Worm (Caenorhabditis elegans) whole organism, late embryonic: Measurements from ENCODE around the gene Y58A7A.4.

Source experiments
- ama-1 ChIP-seq: fragments of 150-350 bp; optimal IDR thresholded peaks from 2 replicates; lab custom pipeline; 2014
- ceh-22 ChIP-seq: sonication (generic microtip); optimal IDR thresholded peaks from 2 replicates; lab custom pipeline; 2017; ENCODE audit warnings: missing biosample characterization, missing genetic modification characterization
- dmd-4 ChIP-seq: sonication (generic microtip); optimal IDR thresholded peaks from 2 replicates; lab custom pipeline; 2016; ENCODE audit warnings: borderline replicate concordance, missing genetic modification characterization, missing compliant biosample characterization
- dve-1 ChIP-seq: sonication (generic microtip); optimal IDR thresholded peaks from 2 replicates; lab custom pipeline; 2017; ENCODE audit warnings: antibody characterized with exemption, mild to moderate bottlenecking, missing genetic modification characterization, missing compliant biosample characterization
- eyg-1 ChIP-seq: sonication (generic microtip); optimal IDR thresholded peaks from 2 replicates; lab custom pipeline; 2016; ENCODE audit warnings: missing genotype, missing genetic modification characterization, missing compliant biosample characterization
- pha-2 ChIP-seq: sonication (generic microtip); optimal IDR thresholded peaks from 2 replicates; lab custom pipeline; 2017; ENCODE audit warnings: mild to moderate bottlenecking, missing genetic modification characterization, missing compliant biosample characterization
- pqm-1 ChIP-seq: sonication (generic microtip); optimal IDR thresholded peaks from 2 replicates; lab custom pipeline; 2016; ENCODE audit warnings: missing genetic modification characterization, missing compliant biosample characterization

ce11 chrV:5107816-5108215 is 23.0 kb upstream of the Y58A7A.4 start, which contains the start of gene srab-3:
- TF ChIP-seq eyg-1 (tag; lab: Kevin White, UChicago) (no peak), ama-1 (lab: Kevin White, UChicago) (no peak), ceh-22 (no peak), dve-1 (tag; lab: Kevin White, UChicago) (no peak), pqm-1 (no peak), dmd-4 (tag; lab: Kevin White, UChicago) (no peak), pha-2 (no peak)
